Worm (Caenorhabditis elegans) whole organism, mixed stage, embryonic: Measurements from ENCODE around the gene clec-149.

Source experiments
- M03D4.4 ChIP-seq: sonication (generic microtip); optimal IDR thresholded peaks from 2 replicates; lab custom pipeline; 2017; ENCODE audit warnings: mild to moderate bottlenecking, missing genetic modification characterization, missing compliant biosample characterization
- blmp-1 ChIP-seq: fragments of 150-350 bp; optimal IDR thresholded peaks from 2 replicates; lab custom pipeline; 2014; ENCODE audit warnings: missing biosample characterization, missing genetic modification characterization
- ceh-39 ChIP-seq: fragments of 150-350 bp; optimal IDR thresholded peaks from 2 replicates; lab custom pipeline; 2014; ENCODE audit warnings: missing biosample characterization, missing genetic modification characterization
- ceh-43 ChIP-seq: fragments of 200-800 bp; sonication (Bioruptor generic); optimal IDR thresholded peaks from 2 replicates; lab custom pipeline; 2018; ENCODE audit warnings: mild to moderate bottlenecking, missing genetic modification characterization, moderate library complexity, missing compliant biosample characterization
- ces-1 ChIP-seq: fragments of 150-350 bp; optimal IDR thresholded peaks from 2 replicates; lab custom pipeline; 2014; ENCODE audit warnings: missing biosample characterization, missing genetic modification reagents, missing genetic modification characterization
- cnd-1 ChIP-seq: fragments of 200-800 bp; sonication (Bioruptor generic); optimal IDR thresholded peaks from 2 replicates; lab custom pipeline; 2018; ENCODE audit warnings: mild to moderate bottlenecking, missing genetic modification characterization, missing compliant biosample characterization
- elt-1 ChIP-seq: sonication (generic microtip); optimal IDR thresholded peaks from 2 replicates; lab custom pipeline; 2017; ENCODE audit warnings: missing genetic modification characterization, mild to moderate bottlenecking, missing compliant biosample characterization, antibody characterized with exemption, moderate library complexity, borderline replicate concordance; ENCODE audit not compliant: insufficient read depth
- elt-3 ChIP-seq: fragments of 150-350 bp; optimal IDR thresholded peaks from 2 replicates; lab custom pipeline; 2014; ENCODE audit warnings: missing biosample characterization, missing genetic modification characterization
- ham-2 ChIP-seq: fragments of 200-800 bp; sonication (Bioruptor generic); optimal IDR thresholded peaks from 2 replicates; lab custom pipeline; 2018; ENCODE audit warnings: mild to moderate bottlenecking, missing genetic modification characterization, missing compliant biosample characterization
- hlh-1 ChIP-seq: fragments of 150-350 bp; optimal IDR thresholded peaks from 2 replicates; lab custom pipeline; 2014; ENCODE audit warnings: missing biosample characterization, missing genetic modification reagents, missing genetic modification characterization
- lin-13 ChIP-seq: fragments of 150-350 bp; optimal IDR thresholded peaks from 2 replicates; lab custom pipeline; 2014; ENCODE audit warnings: missing biosample characterization, missing genetic modification characterization
- lin-32 ChIP-seq: fragments of 200-800 bp; sonication (Bioruptor generic); optimal IDR thresholded peaks from 2 replicates; lab custom pipeline; 2018; ENCODE audit warnings: mild to moderate bottlenecking, missing genetic modification characterization, missing compliant biosample characterization
- mab-5 ChIP-seq: fragments of 150-350 bp; optimal IDR thresholded peaks from 2 replicates; lab custom pipeline; 2014; ENCODE audit warnings: missing biosample characterization, missing genetic modification characterization
- mep-1 ChIP-seq: fragments of 150-350 bp; optimal IDR thresholded peaks from 2 replicates; lab custom pipeline; 2017; ENCODE audit warnings: missing biosample characterization, missing genetic modification reagents, missing genetic modification characterization, inconsistent platforms
- mls-2 ChIP-seq: sonication (generic microtip); optimal IDR thresholded peaks from 2 replicates; lab custom pipeline; 2016; ENCODE audit warnings: mild to moderate bottlenecking, missing genetic modification characterization, moderate library complexity, missing compliant biosample characterization
- nhr-12 ChIP-seq: fragments of 150-350 bp; optimal IDR thresholded peaks from 2 replicates; lab custom pipeline; 2014; ENCODE audit warnings: missing biosample characterization, missing genetic modification characterization
- nhr-2 ChIP-seq: fragments of 150-350 bp; optimal IDR thresholded peaks from 2 replicates; lab custom pipeline; 2014; ENCODE audit warnings: missing biosample characterization, missing genetic modification characterization
- nhr-237 ChIP-seq: fragments of 150-350 bp; optimal IDR thresholded peaks from 2 replicates; lab custom pipeline; 2014; ENCODE audit warnings: missing biosample characterization, missing genetic modification characterization
- nhr-28 ChIP-seq: fragments of 150-350 bp; optimal IDR thresholded peaks from 2 replicates; lab custom pipeline; 2014; ENCODE audit warnings: missing biosample characterization, missing genetic modification characterization
- nhr-76 ChIP-seq: sonication (generic microtip); optimal IDR thresholded peaks from 2 replicates; lab custom pipeline; 2017; ENCODE audit warnings: missing biosample characterization, missing genetic modification characterization
- pha-4 ChIP-seq: fragments of 150-350 bp; optimal IDR thresholded peaks from 2 replicates; lab custom pipeline; 2018; ENCODE audit warnings: missing biosample characterization, missing genetic modification reagents, missing genetic modification characterization
- sem-2 ChIP-seq: fragments of 200-800 bp; sonication (Bioruptor generic); optimal IDR thresholded peaks from 2 replicates; lab custom pipeline; 2018; ENCODE audit warnings: mild to moderate bottlenecking, missing genetic modification characterization, missing compliant biosample characterization
- sptf-1 ChIP-seq: sonication (generic microtip); optimal IDR thresholded peaks from 2 replicates; lab custom pipeline; 2017; ENCODE audit warnings: mild to moderate bottlenecking, missing genetic modification characterization, moderate library complexity, missing compliant biosample characterization
- tbx-8 ChIP-seq: fragments of 200-800 bp; sonication (Bioruptor generic); optimal IDR thresholded peaks from 2 replicates; lab custom pipeline; 2018; ENCODE audit warnings: mild to moderate bottlenecking, missing genetic modification characterization, moderate library complexity, missing compliant biosample characterization
- unc-120 ChIP-seq: sonication (generic microtip); optimal IDR thresholded peaks from 2 replicates; lab custom pipeline; 2017; ENCODE audit warnings: missing genetic modification characterization, missing compliant biosample characterization; ENCODE audit not compliant: poor library complexity, severe bottlenecking
- unc-39 ChIP-seq: fragments of 150-350 bp; optimal IDR thresholded peaks from 2 replicates; lab custom pipeline; 2014; ENCODE audit warnings: missing biosample characterization, missing genetic modification characterization
- unc-62 ChIP-seq: fragments of 150-350 bp; optimal IDR thresholded peaks from 2 replicates; lab custom pipeline; 2014; ENCODE audit warnings: missing biosample characterization, missing genetic modification reagents, missing genetic modification characterization
- zip-8 ChIP-seq: fragments of 150-350 bp; optimal IDR thresholded peaks from 2 replicates; lab custom pipeline; 2014; ENCODE audit warnings: missing biosample characterization, missing genetic modification characterization
- ztf-11 ChIP-seq: fragments of 150-350 bp; optimal IDR thresholded peaks from 2 replicates; lab custom pipeline; 2014; ENCODE audit warnings: missing biosample characterization, missing genetic modification characterization

clec-149 gene

DNA sequence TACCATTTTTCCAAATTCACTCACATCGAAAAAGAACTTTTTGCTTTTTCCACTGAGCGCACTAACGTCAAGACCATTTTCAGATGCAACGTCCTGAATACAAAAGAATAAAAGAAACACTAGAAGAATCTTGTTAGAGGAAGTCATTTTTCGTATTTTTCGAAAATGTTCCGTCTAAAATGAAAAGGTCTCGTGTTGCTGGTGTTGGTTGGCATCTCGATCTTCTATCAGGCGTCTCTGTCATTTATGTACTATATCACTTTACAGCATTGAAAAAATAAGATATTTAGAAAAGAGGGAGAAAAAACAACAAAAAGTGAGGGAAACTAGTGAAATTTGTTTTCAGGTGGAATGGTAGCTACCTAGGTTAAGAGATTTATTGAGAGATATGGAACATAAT is 18.2 kb downstream of the clec-149 start, which contains the start of gene K02F3.9:
Gene K02F3.9, minus strand, starts transcription at position 190 of the 400 bp plus-strand sequence.
- no peak for TF ChIP-seq unc-120 (tag; lab: Kevin White, UChicago)
- no peak for TF ChIP-seq nhr-28 (tag; lab: Kevin White, UChicago)
- no peak for TF ChIP-seq zip-8
- TF ChIP-seq mls-2 (tag; lab: Kevin White, UChicago), result no peak
- TF ChIP-seq mab-5 (tag; lab: Kevin White, UChicago), result no peak
- TF ChIP-seq ces-1 (GFP tag; lab: Kevin White, UChicago), result no peak
- no peak for TF ChIP-seq nhr-76 (tag; lab: Kevin White, UChicago)
- no peak for TF ChIP-seq M03D4.4
- no peak for TF ChIP-seq hlh-1 (tag; lab: Kevin White, UChicago)
- no peak for TF ChIP-seq elt-3 (tag; lab: Kevin White, UChicago)
- no peak for TF ChIP-seq tbx-8 (GFP tag; lab: Kevin White, UChicago)
- TF ChIP-seq ztf-11 (tag; lab: Kevin White, UChicago), result no peak
- no peak for TF ChIP-seq unc-62
- TF ChIP-seq pha-4, result no peak
- TF ChIP-seq blmp-1, result no peak

DNA sequence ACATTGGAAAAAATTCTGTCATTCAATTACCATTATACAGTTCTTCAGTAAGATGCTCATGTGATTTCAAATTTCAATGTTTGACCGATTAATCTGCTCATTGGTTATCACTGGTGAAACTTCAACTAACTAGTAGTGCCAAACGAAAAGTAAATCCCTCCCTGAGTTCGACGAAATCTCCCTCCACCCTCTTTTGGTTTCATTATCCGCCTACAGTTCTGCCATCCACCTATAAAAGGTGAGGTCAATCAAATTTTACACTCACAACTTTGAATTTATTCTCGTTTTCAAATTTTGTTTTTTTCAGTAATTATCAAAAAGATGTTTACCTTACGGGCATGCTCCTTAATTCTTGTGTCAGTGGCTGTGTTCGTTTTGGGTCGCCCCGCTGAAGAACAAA is 19.6 kb downstream of the clec-149 start, which contains the start of gene far-8:
Gene far-8, plus strand, starts transcription at position 301 of the 400 bp plus-strand sequence.
- TF ChIP-seq ztf-11 (tag; lab: Kevin White, UChicago), result no peak
- no peak for TF ChIP-seq ceh-39 (tag; lab: Kevin White, UChicago)
- no peak for TF ChIP-seq elt-3 (tag; lab: Kevin White, UChicago)
- no peak for TF ChIP-seq hlh-1 (tag; lab: Kevin White, UChicago)
- no peak for TF ChIP-seq unc-39
- TF ChIP-seq pha-4, result no peak
- TF ChIP-seq mls-2 (tag; lab: Kevin White, UChicago), result no peak
- no peak for TF ChIP-seq ces-1 (GFP tag; lab: Kevin White, UChicago)
- TF ChIP-seq unc-120 (tag; lab: Kevin White, UChicago), result no peak
- no peak for TF ChIP-seq lin-32 (GFP tag; lab: Kevin White, UChicago)
- no peak for TF ChIP-seq sptf-1 (tag; lab: Kevin White, UChicago)
- TF ChIP-seq nhr-2, result no peak
- TF ChIP-seq tbx-8 (GFP tag; lab: Kevin White, UChicago), result no peak

DNA sequence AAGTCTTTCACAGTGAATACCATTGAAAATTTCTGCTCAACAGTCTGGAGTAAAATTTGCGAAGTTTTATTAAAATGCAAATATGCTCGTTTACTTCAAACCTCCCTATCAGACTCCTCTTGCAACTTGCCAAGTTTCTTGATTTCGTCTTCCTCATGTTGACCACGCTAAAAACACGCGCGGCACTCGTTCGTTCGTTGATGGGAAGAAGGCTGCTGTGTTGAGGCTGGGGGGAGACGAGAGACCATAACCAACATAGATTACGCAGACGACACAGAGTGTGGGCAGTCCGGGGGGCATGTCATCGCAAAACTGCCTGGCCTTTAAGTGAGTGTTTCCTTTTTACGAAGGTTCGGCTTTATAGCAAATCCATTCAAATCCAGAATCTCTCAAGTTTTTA is 21.0 kb downstream of the clec-149 start:
- TF ChIP-seq cnd-1 (tag; lab: Kevin White, UChicago) (no peak), zip-8 (no peak), ham-2 (GFP tag; lab: Kevin White, UChicago) (no peak), mab-5 (tag; lab: Kevin White, UChicago) (no peak), ztf-11 (tag; lab: Kevin White, UChicago) (peak; percentile 14), sem-2 (GFP tag; lab: Kevin White, UChicago) (no peak), mls-2 (tag; lab: Kevin White, UChicago) (peak; percentile 17)
- TF ChIP-seq, all 35 proteins: peak for 2

DNA sequence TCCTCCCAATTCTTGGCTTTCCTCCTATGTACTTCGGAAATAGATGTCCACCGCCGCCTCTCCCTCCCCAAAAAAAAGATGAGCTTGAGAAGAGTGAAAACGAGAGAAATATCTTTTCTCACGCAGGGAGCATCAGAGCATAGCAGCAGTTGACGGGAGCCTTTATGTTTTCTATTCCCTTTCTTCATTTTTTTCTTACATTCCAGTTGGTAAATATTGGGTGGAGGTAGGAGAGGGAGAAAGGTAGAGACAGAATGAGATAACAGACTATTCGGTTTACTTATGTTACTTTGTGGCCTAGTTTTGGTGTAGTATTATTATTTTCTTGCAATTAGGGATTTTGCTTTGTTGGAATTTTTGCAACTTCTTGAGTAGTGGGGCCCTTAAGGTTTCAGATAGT is 21.6 kb downstream of the clec-149 start:
- TF ChIP-seq ceh-39 (tag; lab: Kevin White, UChicago) (no peak), unc-39 (no peak), nhr-28 (tag; lab: Kevin White, UChicago) (no peak), mab-5 (tag; lab: Kevin White, UChicago) (no peak), elt-1 (tag; lab: Kevin White, UChicago) (no peak), nhr-237 (tag; lab: Kevin White, UChicago) (no peak), nhr-2 (no peak), nhr-12 (tag; lab: Kevin White, UChicago) (no peak), blmp-1 (no peak), ztf-11 (tag; lab: Kevin White, UChicago) (no peak), sem-2 (GFP tag; lab: Kevin White, UChicago) (no peak), mls-2 (tag; lab: Kevin White, UChicago) (no peak), ceh-43 (GFP tag; lab: Kevin White, UChicago) (no peak), elt-3 (tag; lab: Kevin White, UChicago) (no peak), mep-1 (tag; lab: Kevin White, UChicago) (no peak), hlh-1 (tag; lab: Kevin White, UChicago) (no peak), pha-4 (no peak), lin-13 (tag; lab: Kevin White, UChicago) (no peak)
- TF ChIP-seq, all 35 proteins: peak for 0

DNA sequence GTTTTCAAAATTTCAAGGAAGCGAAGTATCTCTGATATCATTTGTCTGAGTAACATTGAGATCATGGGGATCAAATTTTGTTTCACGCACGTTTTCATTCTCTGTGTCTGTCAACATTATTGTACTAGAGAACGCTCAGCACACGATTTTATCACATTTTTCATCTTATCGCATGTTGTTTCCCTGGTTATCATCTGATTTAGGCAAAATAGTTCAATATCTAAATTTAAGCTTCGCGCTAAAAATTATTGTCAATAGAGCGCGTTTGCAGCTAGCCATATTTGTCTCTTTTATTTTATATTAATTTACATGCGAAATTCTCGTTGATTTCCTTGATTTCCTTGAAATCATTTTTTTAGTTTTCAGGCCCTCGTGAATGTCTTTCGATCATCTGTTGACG is 22.5 kb downstream of the clec-149 start, which contains the start of gene K02F3.2:
Gene K02F3.2, plus strand, starts transcription at position 357 of the 400 bp plus-strand sequence.
- TF ChIP-seq ces-1 (GFP tag; lab: Kevin White, UChicago), result peak; percentile 58
- peak; percentile 17 for TF ChIP-seq elt-1 (tag; lab: Kevin White, UChicago)
- no peak for TF ChIP-seq unc-62
- TF ChIP-seq, all 35 proteins: peak for 2
